Worm (Caenorhabditis elegans): ENCODE data around the gene fat-4.

The fat-4 gene

ce11 chrIV:9849624-9850023 is 50.4 kb downstream of the fat-4 start, which contains the start of gene K07F5.8:
K07F5.8 (minus strand) TSS chrIV:9849724.
- no peak for TF ChIP-seq ref-1 (GFP tag; conservative IDR thresholded peaks at IDR 0.05)
- no peak for TF ChIP-seq ztf-29 (GFP tag; IDR thresholded peaks at IDR 0.05)
- TF ChIP-seq cog-1 (tag; optimal IDR thresholded peaks at IDR 0.05): no peak
- TF ChIP-seq tab-1 (GFP tag; IDR thresholded peaks at IDR 0.05): no peak
- no peak for TF ChIP-seq T22C8.4 (GFP tag; IDR thresholded peaks at IDR 0.05)
- TF ChIP-seq flt-1 (GFP tag; IDR thresholded peaks at IDR 0.05): no peak
- TF ChIP-seq klf-2 (GFP tag; conservative IDR thresholded peaks at IDR 0.05): no peak
- no peak for TF ChIP-seq ztf-23 (GFP tag; IDR thresholded peaks at IDR 0.05)
- no peak for TF ChIP-seq med-1 (GFP tag; optimal IDR thresholded peaks at IDR 0.05; ENCODE audit: insufficient read depth)

ce11 chrIV:9850931-9851330 is 51.7 kb downstream of the fat-4 start, which contains the start of gene ssp-10:
ssp-10 (minus strand) TSS chrIV:9851031.
- TF ChIP-seq klf-2 (GFP tag; conservative IDR thresholded peaks at IDR 0.05) (no peak), flt-1 (GFP tag; IDR thresholded peaks at IDR 0.05) (no peak), med-1 (GFP tag; optimal IDR thresholded peaks at IDR 0.05; ENCODE audit: insufficient read depth) (no peak), ztf-29 (GFP tag; IDR thresholded peaks at IDR 0.05) (no peak), ztf-23 (GFP tag; IDR thresholded peaks at IDR 0.05) (no peak), tab-1 (GFP tag; IDR thresholded peaks at IDR 0.05) (no peak), cog-1 (tag; optimal IDR thresholded peaks at IDR 0.05) (no peak), ref-1 (GFP tag; conservative IDR thresholded peaks at IDR 0.05) (no peak), T22C8.4 (GFP tag; IDR thresholded peaks at IDR 0.05) (no peak)
